Worm (Caenorhabditis elegans) whole organism, L4 larva: ENCODE results near the gene F09E10.7.

Source experiments
- D1046.2 ChIP-seq: fragments of 200-800 bp; sonication (Bioruptor generic); IDR thresholded peaks from 2 replicates; pipeline ENCODE4 v1.3.6; 2022; ENCODE audit warnings: missing genetic modification characterization, missing compliant biosample characterization
- F10B5.3 ChIP-seq: sonication (generic microtip); optimal IDR thresholded peaks from 2 replicates; lab custom pipeline; 2016; ENCODE audit warnings: mild to moderate bottlenecking, missing genetic modification characterization, missing compliant biosample characterization
- F26F4.8 ChIP-seq: fragments of 200-800 bp; sonication (Bioruptor generic); conservative IDR thresholded peaks from 2 replicates; pipeline ENCODE4 v1.3.6; 2022; ENCODE audit warnings: missing genetic modification characterization, missing compliant biosample characterization
- F44E2.7 ChIP-seq: fragments of 200-800 bp; sonication (Bioruptor generic); IDR thresholded peaks from 2 replicates; pipeline ENCODE4 v2.1.2; 2022; ENCODE audit warnings: missing genetic modification characterization, missing compliant biosample characterization
- F49E8.2 ChIP-seq: sonication (generic microtip); optimal IDR thresholded peaks from 2 replicates; lab custom pipeline; 2016; ENCODE audit warnings: missing compliant biosample characterization, mild to moderate bottlenecking, missing genetic modification characterization, borderline replicate concordance
- R02D3.7 ChIP-seq: fragments of 150-350 bp; sonication (generic microtip); optimal IDR thresholded peaks from 3 replicates; lab custom pipeline; 2014; ENCODE audit warnings: missing biosample characterization, missing genetic modification characterization
- T26A8.4 ChIP-seq: fragments of 200-800 bp; sonication (Bioruptor generic); IDR thresholded peaks from 2 replicates; pipeline ENCODE4 v1.3.6; 2022; ENCODE audit warnings: missing genetic modification characterization, missing compliant biosample characterization
- Y105C5A.15 ChIP-seq: fragments of 200-800 bp; sonication (Bioruptor generic); IDR thresholded peaks from 2 replicates; pipeline ENCODE4 v1.3.6; 2022; ENCODE audit warnings: missing genetic modification characterization, missing compliant biosample characterization
- aha-1 ChIP-seq: fragments of 150-350 bp; peaks from one replicate; lab custom pipeline; 2014; ENCODE audit warnings: missing biosample characterization, missing genetic modification characterization
- ama-1 ChIP-seq: fragments of 150-350 bp; optimal IDR thresholded peaks from 2 replicates; lab custom pipeline; 2014; ENCODE audit warnings: inconsistent platforms, mixed read lengths
- attf-4 ChIP-seq: sonication (generic microtip); optimal IDR thresholded peaks from 3 replicates; lab custom pipeline; 2017; ENCODE audit warnings: missing biosample characterization, missing genetic modification characterization
- ceh-20 ChIP-seq: fragments of 200-800 bp; sonication (Bioruptor generic); IDR thresholded peaks from 2 replicates; pipeline ENCODE4 v1.3.6; 2022; ENCODE audit warnings: missing genetic modification reagents, missing genetic modification characterization, missing compliant biosample characterization
- ceh-28 ChIP-seq: fragments of 150-350 bp; optimal IDR thresholded peaks from 2 replicates; lab custom pipeline; 2014; ENCODE audit warnings: missing biosample characterization, missing genetic modification reagents, missing genetic modification characterization
- ces-1 ChIP-seq: fragments of 150-350 bp; sonication (generic microtip); optimal IDR thresholded peaks from 4 replicates; lab custom pipeline; 2014; ENCODE audit warnings: missing biosample characterization, missing genetic modification reagents, missing genetic modification characterization
- daf-12 ChIP-seq: fragments of 150-350 bp; optimal IDR thresholded peaks from 2 replicates; lab custom pipeline; 2014; ENCODE audit warnings: missing biosample characterization, missing genetic modification reagents, missing genetic modification characterization
- daf-19 ChIP-seq: fragments of 200-800 bp; sonication (Bioruptor generic); conservative IDR thresholded peaks from 2 replicates; pipeline ENCODE4 v1.3.6; 2022; ENCODE audit warnings: missing genetic modification characterization, missing compliant biosample characterization
- dpl-1 ChIP-seq: fragments of 150-350 bp; optimal IDR thresholded peaks from 2 replicates; lab custom pipeline; 2014; ENCODE audit warnings: missing biosample characterization, missing genetic modification reagents, missing genetic modification characterization
- duxl-1 ChIP-seq: sonication (generic microtip); optimal IDR thresholded peaks from 2 replicates; lab custom pipeline; 2016; ENCODE audit warnings: mild to moderate bottlenecking, missing genetic modification characterization, moderate library complexity, missing compliant biosample characterization; ENCODE audit not compliant: poor library complexity
- dve-1 ChIP-seq: sonication (generic microtip); optimal IDR thresholded peaks from 2 replicates; lab custom pipeline; 2017; ENCODE audit warnings: antibody characterized with exemption, mild to moderate bottlenecking, missing genetic modification characterization, missing compliant biosample characterization; ENCODE audit not compliant: insufficient read depth
- egl-43 ChIP-seq: fragments of 200-800 bp; sonication (Bioruptor generic); IDR thresholded peaks from 2 replicates; pipeline ENCODE4 v1.3.6; 2022; ENCODE audit warnings: missing genetic modification reagents, missing genetic modification characterization, missing compliant biosample characterization
- fkh-10 ChIP-seq: fragments of 150-350 bp; optimal IDR thresholded peaks from 2 replicates; lab custom pipeline; 2014; ENCODE audit warnings: missing biosample characterization, missing genetic modification reagents, missing genetic modification characterization
- fos-1 ChIP-seq: fragments of 150-350 bp; optimal IDR thresholded peaks from 2 replicates; lab custom pipeline; 2014; ENCODE audit warnings: missing biosample characterization, missing genetic modification characterization
- gei-8 ChIP-seq: fragments of 200-800 bp; sonication (Bioruptor generic); optimal IDR thresholded peaks from 2 replicates; lab custom pipeline; 2018; ENCODE audit warnings: mild to moderate bottlenecking, missing genetic modification characterization, missing compliant biosample characterization
- hif-1 ChIP-seq, 2 experiments: sonication (generic microtip); optimal IDR thresholded peaks; 2 replicates each; lab custom pipeline; 2016 to 2017; ENCODE audit warnings: missing compliant biosample characterization in 2 of 2, missing genetic modification characterization in 2 of 2, missing genetic modification reagents in 2 of 2, missing genotype in 2 of 2, mild to moderate bottlenecking in 1 of 2
- hlh-11 ChIP-seq: fragments of 200-800 bp; sonication (Bioruptor generic); optimal IDR thresholded peaks from 2 replicates; lab custom pipeline; 2018; ENCODE audit warnings: mild to moderate bottlenecking, missing genetic modification characterization, missing compliant biosample characterization
- jun-1 ChIP-seq: fragments of 150-350 bp; optimal IDR thresholded peaks from 2 replicates; lab custom pipeline; 2014; ENCODE audit warnings: missing biosample characterization, missing genetic modification reagents, missing genetic modification characterization
- lin-1 ChIP-seq: fragments of 200-800 bp; sonication (Bioruptor generic); IDR thresholded peaks from 2 replicates; pipeline ENCODE4 v1.3.6; 2022; ENCODE audit warnings: missing genetic modification reagents, missing genetic modification characterization, missing compliant biosample characterization
- lin-13 ChIP-seq: fragments of 150-350 bp; optimal IDR thresholded peaks from 2 replicates; lab custom pipeline; 2014; ENCODE audit warnings: missing biosample characterization, missing genetic modification reagents, missing genetic modification characterization
- lin-38 ChIP-seq: fragments of 200-800 bp; sonication (Bioruptor generic); IDR thresholded peaks from 2 replicates; pipeline ENCODE4 v1.3.6; 2022; ENCODE audit warnings: missing genetic modification reagents, missing genetic modification characterization, missing compliant biosample characterization
- lsy-2 ChIP-seq, 2 experiments: fragments of 150-350 bp in 1 of 2; sonication (generic microtip) in 1 of 2; optimal IDR thresholded peaks; 2 replicates each; lab custom pipeline; 2014 to 2017; ENCODE audit warnings: missing biosample characterization in 2 of 2, missing genetic modification characterization in 2 of 2
- madf-5 ChIP-seq, 2 experiments: fragments of 200-800 bp; sonication (Bioruptor generic); IDR thresholded peaks; 2 replicates each; pipeline ENCODE4 v1.3.6; 2022; ENCODE audit warnings: missing compliant biosample characterization in 2 of 2, missing genetic modification characterization in 2 of 2
- mdt-29 ChIP-seq: fragments of 200-800 bp; sonication (Bioruptor generic); IDR thresholded peaks from 2 replicates; pipeline ENCODE4 v1.3.6; 2022; ENCODE audit warnings: missing genetic modification reagents, missing genetic modification characterization, missing compliant biosample characterization
- mep-1 ChIP-seq: fragments of 150-350 bp; sonication (generic microtip); optimal IDR thresholded peaks from 3 replicates; lab custom pipeline; 2014; ENCODE audit warnings: missing biosample characterization, missing genetic modification characterization
- mes-2 ChIP-seq: sonication (generic microtip); optimal IDR thresholded peaks from 2 replicates; lab custom pipeline; 2016; ENCODE audit warnings: missing genotype, mild to moderate bottlenecking, missing genetic modification characterization, missing compliant biosample characterization; ENCODE audit not compliant: poor library complexity, severe bottlenecking
- nhr-10 ChIP-seq: fragments of 150-350 bp; optimal IDR thresholded peaks from 2 replicates; lab custom pipeline; 2014; ENCODE audit warnings: missing biosample characterization, missing genetic modification characterization
- nhr-102 ChIP-seq: sonication (generic microtip); optimal IDR thresholded peaks from 2 replicates; lab custom pipeline; 2016; ENCODE audit warnings: mild to moderate bottlenecking, missing genetic modification characterization, moderate library complexity, missing compliant biosample characterization
- nhr-25 ChIP-seq: sonication (generic microtip); optimal IDR thresholded peaks from 2 replicates; lab custom pipeline; 2017; ENCODE audit warnings: missing genetic modification characterization, mild to moderate bottlenecking, missing compliant biosample characterization, antibody characterized with exemption, moderate library complexity, borderline replicate concordance; ENCODE audit not compliant: insufficient read depth
- nhr-28 ChIP-seq: fragments of 150-350 bp; optimal IDR thresholded peaks from 2 replicates; lab custom pipeline; 2014; ENCODE audit warnings: missing biosample characterization, missing genetic modification characterization
- nhr-77 ChIP-seq: fragments of 150-350 bp; optimal IDR thresholded peaks from 2 replicates; lab custom pipeline; 2014; ENCODE audit warnings: missing biosample characterization, missing genetic modification characterization
- pqm-1 ChIP-seq: sonication (generic microtip); optimal IDR thresholded peaks from 2 replicates; lab custom pipeline; 2017; ENCODE audit warnings: missing biosample characterization, missing genetic modification characterization
- set-16 ChIP-seq: fragments of 200-800 bp; sonication (Bioruptor generic); IDR thresholded peaks from 2 replicates; pipeline ENCODE4 v1.3.6; 2022; ENCODE audit warnings: missing genetic modification reagents, missing genetic modification characterization, missing compliant biosample characterization
- snpc-1.2 ChIP-seq: fragments of 200-800 bp; sonication (Bioruptor generic); IDR thresholded peaks from 2 replicates; pipeline ENCODE4 v1.3.6; 2022; ENCODE audit warnings: missing genetic modification reagents, missing genetic modification characterization, missing compliant biosample characterization
- spr-1 ChIP-seq: sonication (generic microtip); optimal IDR thresholded peaks from 2 replicates; lab custom pipeline; 2016; ENCODE audit warnings: mild to moderate bottlenecking, missing genetic modification characterization, missing compliant biosample characterization
- spr-3 ChIP-seq: fragments of 200-800 bp; sonication (Bioruptor generic); optimal IDR thresholded peaks from 2 replicates; lab custom pipeline; 2018; ENCODE audit warnings: mild to moderate bottlenecking, missing genetic modification characterization, missing compliant biosample characterization
- tra-1 ChIP-seq: fragments of 200-800 bp; sonication (Bioruptor generic); IDR thresholded peaks from 2 replicates; pipeline ENCODE4 v1.3.6; 2022; ENCODE audit warnings: missing genetic modification reagents, missing genetic modification characterization, missing compliant biosample characterization
- unc-130 ChIP-seq: sonication (generic microtip); optimal IDR thresholded peaks from 2 replicates; lab custom pipeline; 2016; ENCODE audit warnings: missing genetic modification reagents, missing genetic modification characterization, missing compliant biosample characterization
- unc-62 ChIP-seq, 3 experiments: fragments of 150-350 bp in 1 of 3; sonication (generic microtip); optimal IDR thresholded peaks in 2 of 3; peaks in 1 of 3; 1 replicate in 1 of 3; 2 replicates in 2 of 3; lab custom pipeline; 2014 to 2017; ENCODE audit warnings: missing biosample characterization in 3 of 3, missing genetic modification characterization in 3 of 3, missing genetic modification reagents in 3 of 3, missing genotype in 1 of 3
- zip-2 ChIP-seq: fragments of 150-350 bp; optimal IDR thresholded peaks from 2 replicates; lab custom pipeline; 2014; ENCODE audit warnings: missing biosample characterization, missing genetic modification characterization
- ztf-7 ChIP-seq: fragments of 150-350 bp; optimal IDR thresholded peaks from 2 replicates; lab custom pipeline; 2014; ENCODE audit warnings: missing biosample characterization, missing genetic modification characterization

Gene F09E10.7

DNA sequence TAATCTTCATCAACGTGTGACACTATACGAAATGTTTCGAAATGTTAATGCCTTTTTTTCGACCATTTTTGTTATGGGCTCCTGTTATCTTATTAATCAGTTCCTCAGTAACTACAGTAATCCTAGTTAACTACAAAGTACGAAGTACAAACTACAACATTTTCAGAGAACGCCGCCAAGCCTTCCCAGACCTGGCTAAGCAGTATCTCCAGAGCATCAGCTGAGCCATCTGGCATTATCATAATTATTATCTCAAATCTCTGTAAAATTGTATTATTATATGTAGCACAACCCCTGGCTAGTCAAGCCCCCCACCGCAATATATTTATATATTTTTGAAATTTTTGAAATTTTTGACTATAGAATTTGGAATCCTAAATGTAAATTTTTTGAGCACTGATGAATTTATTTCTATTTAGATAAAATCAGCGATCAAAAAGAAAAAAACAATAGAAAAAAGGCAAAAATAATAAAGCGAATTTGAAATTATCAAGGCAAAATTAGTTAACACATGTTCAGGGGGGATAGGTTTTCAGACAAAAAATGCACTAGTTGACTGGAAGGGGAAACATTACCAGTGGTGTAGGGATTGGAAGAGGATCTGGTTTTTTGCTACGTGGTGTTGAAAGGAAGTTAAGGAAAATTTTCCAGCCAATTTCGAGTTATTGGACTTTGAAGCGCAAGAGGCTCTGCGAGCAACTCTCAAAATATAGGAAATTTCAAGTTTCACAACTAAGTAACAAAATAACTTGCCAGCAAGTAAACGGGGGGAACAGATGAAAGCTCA lies 49.6 kb downstream of the F09E10.7 start:
- TF ChIP-seq mep-1 (tag; lab: Kevin White, UChicago) (peak; percentile 36), F49E8.2 (no peak), mdt-29 (GFP tag; lab: Robert Waterston, UW) (no peak), hif-1 (tag; optimal IDR thresholded peaks at IDR 0.05; lab: Kevin White, UChicago) (peak in 1 of 2 experiments; percentile 6), unc-130 (GFP tag; lab: Kevin White, UChicago) (no peak), ceh-20 (GFP tag; lab: Robert Waterston, UW) (no peak), daf-12 (tag; lab: Kevin White, UChicago) (no peak), ceh-28 (tag; lab: Kevin White, UChicago) (no peak), zip-2 (tag; lab: Kevin White, UChicago) (no peak), spr-3 (GFP tag; lab: Kevin White, UChicago) (peak; percentile 12), dpl-1 (GFP tag; lab: Kevin White, UChicago) (no peak), attf-4 (tag; lab: Kevin White, UChicago) (no peak), duxl-1 (tag; lab: Kevin White, UChicago) (peak; percentile 29), pqm-1 (tag; lab: Kevin White, UChicago) (no peak), aha-1 (tag; lab: Kevin White, UChicago) (peak; percentile 75), snpc-1.2 (GFP tag; lab: Robert Waterston, UW) (no peak), T26A8.4 (GFP tag; lab: Robert Waterston, UW) (peak; percentile 22), unc-62 (GFP tag; optimal IDR thresholded peaks at IDR 0.05 in 1 of 2; lab: Kevin White, UChicago) (no peak), unc-62 (tag; optimal IDR thresholded peaks at IDR 0.05; lab: Kevin White, UChicago) (no peak), ama-1 (lab: Kevin White, UChicago) (peak; percentile 7), mes-2 (no peak), nhr-10 (tag; lab: Kevin White, UChicago) (no peak), Y105C5A.15 (GFP tag; lab: Robert Waterston, UW) (no peak), F26F4.8 (GFP tag; lab: Robert Waterston, UW) (no peak), ces-1 (GFP tag; lab: Kevin White, UChicago) (no peak), egl-43 (peak; percentile 5; the same call in 1 of the 2 replicates), set-16 (no peak), gei-8 (GFP tag; lab: Kevin White, UChicago) (no peak), R02D3.7 (tag; lab: Kevin White, UChicago) (no peak), fos-1 (tag; lab: Kevin White, UChicago) (no peak), D1046.2 (0 out of 2 replicates have a peak, but pooled peaks have one; percentile 35), lsy-2 (tag; optimal IDR thresholded peaks at IDR 0.05; lab: Kevin White, UChicago) (peak in 1 of 2 experiments; percentile 43), spr-1 (tag; lab: Kevin White, UChicago) (no peak), nhr-77 (tag; lab: Kevin White, UChicago) (no peak), lin-38 (GFP tag; lab: Robert Waterston, UW) (no peak), lin-13 (GFP tag; lab: Kevin White, UChicago) (no peak), F44E2.7 (0 out of 2 replicates have a peak, but pooled peaks have one; percentile 40), F10B5.3 (tag; lab: Kevin White, UChicago) (no peak), nhr-25 (no peak), hlh-11 (tag; lab: Kevin White, UChicago) (no peak), dve-1 (tag; lab: Kevin White, UChicago) (no peak), ztf-7 (tag; lab: Kevin White, UChicago) (no peak), jun-1 (tag; lab: Kevin White, UChicago) (no peak), madf-5 (GFP tag; IDR thresholded peaks at IDR 0.05; lab: Robert Waterston, UW) (no peak), lin-1 (GFP tag; lab: Robert Waterston, UW) (no peak), tra-1 (GFP tag; lab: Robert Waterston, UW) (no peak), nhr-28 (no peak), fkh-10 (no peak), nhr-102 (tag; lab: Kevin White, UChicago) (no peak), daf-19 (GFP tag; lab: Robert Waterston, UW) (0 out of 2 replicates have a peak, but pooled peaks have one; percentile 73)
